Worm (Caenorhabditis elegans) whole organism, young adult: ENCODE data around the gene F41G4.8.
"Not testable (repeated sequence)": the region's sequence is repeated elsewhere in the genome, so short reads cannot be mapped to it uniquely, and the experiment has no call there.

Source experiments
- B0019.2 ChIP-seq: fragments of 200-800 bp; sonication (Bioruptor generic); conservative IDR thresholded peaks from 2 replicates; pipeline ENCODE4 v1.3.6; 2022; ENCODE audit warnings: missing genetic modification reagents, missing genetic modification characterization, missing compliant biosample characterization
- B0035.1 ChIP-seq: sonication (generic microtip); optimal IDR thresholded peaks from 2 replicates; lab custom pipeline; 2016; ENCODE audit warnings: missing genetic modification characterization, mild to moderate bottlenecking, missing compliant biosample characterization, missing genotype, missing genetic modification reagents
- F37B4.10 ChIP-seq: fragments of 200-800 bp; sonication (Bioruptor generic); IDR thresholded peaks from 2 replicates; pipeline ENCODE4 v1.3.6; 2022; ENCODE audit warnings: missing genetic modification characterization, missing compliant biosample characterization
- F39B2.1 ChIP-seq: fragments of 200-800 bp; sonication (Bioruptor generic); IDR thresholded peaks from 2 replicates; pipeline ENCODE4 v1.3.6; 2022; ENCODE audit warnings: missing genetic modification reagents, missing genetic modification characterization, missing compliant biosample characterization
- F52B5.7 ChIP-seq: sonication (generic microtip); optimal IDR thresholded peaks from 2 replicates; lab custom pipeline; 2016; ENCODE audit warnings: mild to moderate bottlenecking, missing genetic modification characterization, missing compliant biosample characterization
- F55B11.4 ChIP-seq: sonication (generic microtip); optimal IDR thresholded peaks from 2 replicates; lab custom pipeline; 2016; ENCODE audit warnings: missing compliant biosample characterization, missing genetic modification characterization, borderline replicate concordance; ENCODE audit not compliant: insufficient read depth
- F57A8.1 ChIP-seq: fragments of 200-800 bp; sonication (Bioruptor generic); optimal IDR thresholded peaks from 2 replicates; lab custom pipeline; 2018; ENCODE audit warnings: mild to moderate bottlenecking, missing genetic modification characterization, moderate library complexity, missing compliant biosample characterization
- Y56A3A.18 ChIP-seq: fragments of 200-800 bp; sonication (Bioruptor generic); IDR thresholded peaks from 2 replicates; pipeline ENCODE4 v1.3.6; 2022; ENCODE audit warnings: missing genetic modification reagents, missing genetic modification characterization, missing compliant biosample characterization
- ZK185.1 ChIP-seq: sonication (generic microtip); optimal IDR thresholded peaks from 2 replicates; lab custom pipeline; 2016; ENCODE audit warnings: mild to moderate bottlenecking, missing genetic modification characterization, missing compliant biosample characterization; ENCODE audit not compliant: poor library complexity, severe bottlenecking
- akir-1 ChIP-seq: fragments of 200-800 bp; sonication (Bioruptor generic); optimal IDR thresholded peaks from 2 replicates; lab custom pipeline; 2018; ENCODE audit warnings: mild to moderate bottlenecking, missing genetic modification characterization, moderate library complexity, missing compliant biosample characterization
- aptf-2 ChIP-seq: fragments of 200-800 bp; sonication (Bioruptor generic); conservative IDR thresholded peaks from 2 replicates; pipeline ENCODE4 v1.3.6; 2022; ENCODE audit warnings: missing genetic modification reagents, missing genetic modification characterization, missing compliant biosample characterization
- aptf-3 ChIP-seq: fragments of 200-800 bp; sonication (Bioruptor generic); IDR thresholded peaks from 2 replicates; pipeline ENCODE4 v1.3.6; 2022; ENCODE audit warnings: missing genetic modification characterization, missing compliant biosample characterization
- athp-1 ChIP-seq: sonication (generic microtip); optimal IDR thresholded peaks from 2 replicates; lab custom pipeline; 2017; ENCODE audit warnings: mild to moderate bottlenecking, missing genetic modification characterization, missing compliant biosample characterization
- attf-5 ChIP-seq: fragments of 200-800 bp; sonication (Bioruptor generic); optimal IDR thresholded peaks from 2 replicates; lab custom pipeline; 2018; ENCODE audit warnings: mild to moderate bottlenecking, missing genetic modification characterization, missing compliant biosample characterization
- attf-6 ChIP-seq: fragments of 200-800 bp; sonication (Bioruptor generic); IDR thresholded peaks from 2 replicates; pipeline ENCODE4 v1.3.6; 2022; ENCODE audit warnings: missing genetic modification reagents, missing genetic modification characterization, missing compliant biosample characterization
- ceh-58 ChIP-seq: fragments of 200-800 bp; sonication (Bioruptor generic); IDR thresholded peaks from 2 replicates; pipeline ENCODE4 v1.3.6; 2022; ENCODE audit warnings: missing genetic modification characterization, missing compliant biosample characterization
- die-1 ChIP-seq: sonication (generic microtip); optimal IDR thresholded peaks from 2 replicates; lab custom pipeline; 2016; ENCODE audit warnings: missing genotype, mild to moderate bottlenecking, missing genetic modification characterization, missing compliant biosample characterization
- egl-18 ChIP-seq: fragments of 200-800 bp; sonication (Bioruptor generic); IDR thresholded peaks from 2 replicates; pipeline ENCODE4 v1.3.6; 2022; ENCODE audit warnings: missing genetic modification reagents, missing genetic modification characterization, missing compliant biosample characterization
- egrh-3 ChIP-seq: fragments of 200-800 bp; sonication (Bioruptor generic); IDR thresholded peaks from 2 replicates; pipeline ENCODE4 v1.3.6; 2022; ENCODE audit warnings: missing genetic modification reagents, missing genetic modification characterization, missing compliant biosample characterization
- ekl-4 ChIP-seq: fragments of 200-800 bp; sonication (Bioruptor generic); IDR thresholded peaks from 2 replicates; pipeline ENCODE4 v1.3.6; 2022; ENCODE audit warnings: missing genetic modification reagents, missing genetic modification characterization, missing compliant biosample characterization
- hlh-12 ChIP-seq: sonication (generic microtip); optimal IDR thresholded peaks from 2 replicates; lab custom pipeline; 2016; ENCODE audit warnings: missing genetic modification characterization, missing compliant biosample characterization
- hmg-1.2 ChIP-seq: fragments of 200-800 bp; sonication (Bioruptor generic); IDR thresholded peaks from 2 replicates; pipeline ENCODE4 v1.3.6; 2022; ENCODE audit warnings: missing genetic modification reagents, missing genetic modification characterization, missing compliant biosample characterization
- hrde-1 ChIP-seq: sonication (generic microtip); optimal IDR thresholded peaks from 2 replicates; lab custom pipeline; 2016; ENCODE audit warnings: missing genetic modification characterization, mild to moderate bottlenecking, missing compliant biosample characterization, moderate library complexity, missing genotype, missing genetic modification reagents, borderline replicate concordance
- hsf-1 ChIP-seq: fragments of 200-800 bp; sonication (Bioruptor generic); IDR thresholded peaks from 2 replicates; pipeline ENCODE4 v1.3.6; 2022; ENCODE audit warnings: missing genetic modification reagents, missing genetic modification characterization, missing compliant biosample characterization
- lin-26 ChIP-seq: fragments of 200-800 bp; sonication (Bioruptor generic); IDR thresholded peaks from 2 replicates; pipeline ENCODE4 v1.3.6; 2022; ENCODE audit warnings: missing genetic modification reagents, missing genetic modification characterization, missing compliant biosample characterization
- lir-1 ChIP-seq: fragments of 200-800 bp; sonication (Bioruptor generic); conservative IDR thresholded peaks from 2 replicates; pipeline ENCODE4 v1.3.6; 2022; ENCODE audit warnings: missing genetic modification reagents, missing genetic modification characterization, missing compliant biosample characterization
- pbrm-1 ChIP-seq: fragments of 200-800 bp; sonication (Bioruptor generic); IDR thresholded peaks from 2 replicates; pipeline ENCODE4 v1.3.6; 2022; ENCODE audit warnings: missing genetic modification reagents, missing genetic modification characterization, missing compliant biosample characterization
- repo-1 ChIP-seq: sonication (generic microtip); optimal IDR thresholded peaks from 2 replicates; lab custom pipeline; 2017; ENCODE audit warnings: mild to moderate bottlenecking, missing genetic modification characterization, missing compliant biosample characterization
- rpc-1 ChIP-seq, 2 experiments: fragments of 150-350 bp in 1 of 2; sonication (generic microtip) in 1 of 2; optimal IDR thresholded peaks; 2 replicates each; lab custom pipeline; 2014 to 2018; ENCODE audit warnings: missing biosample characterization in 1 of 2, missing genetic modification characterization in 1 of 2, missing genetic modification reagents in 1 of 2, missing genotype in 1 of 2
- sea-2 ChIP-seq: fragments of 200-800 bp; sonication (Bioruptor generic); IDR thresholded peaks from 2 replicates; pipeline ENCODE4 v1.3.6; 2022; ENCODE audit warnings: missing genetic modification characterization, missing compliant biosample characterization
- snpc-4 ChIP-seq, 5 experiments: fragments of 150-350 bp in 1 of 5; sonication (generic microtip) in 4 of 5; optimal IDR thresholded peaks; 2 replicates each; lab custom pipeline; 2014 to 2018; ENCODE audit warnings: missing genetic modification characterization in 5 of 5, missing biosample characterization in 3 of 5, antibody characterized with exemption in 2 of 5, mild to moderate bottlenecking in 2 of 5, missing compliant biosample characterization in 2 of 5, missing genotype in 2 of 5, moderate library complexity in 2 of 5, missing genetic modification reagents in 1 of 5
- sptf-2 ChIP-seq: fragments of 200-800 bp; sonication (Bioruptor generic); optimal IDR thresholded peaks from 2 replicates; lab custom pipeline; 2018; ENCODE audit warnings: mild to moderate bottlenecking, missing genetic modification characterization, missing compliant biosample characterization
- unc-62 ChIP-seq: fragments of 150-350 bp; optimal IDR thresholded peaks from 2 replicates; lab custom pipeline; 2014; ENCODE audit warnings: missing biosample characterization, missing genetic modification reagents, missing genetic modification characterization
- zfh-2 ChIP-seq: fragments of 200-800 bp; sonication (Bioruptor generic); conservative IDR thresholded peaks from 2 replicates; pipeline ENCODE4 v1.3.6; 2022; ENCODE audit warnings: missing genetic modification reagents, missing genetic modification characterization, missing compliant biosample characterization
- zim-3 ChIP-seq: sonication (generic microtip); optimal IDR thresholded peaks from 2 replicates; lab custom pipeline; 2017; ENCODE audit warnings: mild to moderate bottlenecking, missing genetic modification characterization, moderate library complexity, missing compliant biosample characterization

Gene F41G4.8

ce11 chrX:16836304-16836703, 8.5 kb downstream of the F41G4.8 start, which contains the start of gene F41G4.7:
TSS of gene F41G4.7 (minus strand) at chrX:16836404.
- no peak for TF ChIP-seq sptf-2 (GFP tag; lab: Kevin White, UChicago)
- TF ChIP-seq F39B2.1 (GFP tag; lab: Robert Waterston, UW): no peak
- TF ChIP-seq unc-62 (GFP tag; lab: Kevin White, UChicago): no peak
- no peak for TF ChIP-seq hsf-1 (GFP tag; lab: Robert Waterston, UW)
- TF ChIP-seq aptf-2 (GFP tag; lab: Robert Waterston, UW): no peak
- TF ChIP-seq B0035.1 (tag; lab: Kevin White, UChicago): no peak
- TF ChIP-seq hmg-1.2 (GFP tag; lab: Robert Waterston, UW): no peak
- TF ChIP-seq hlh-12 (tag; lab: Kevin White, UChicago): no peak
- TF ChIP-seq attf-5 (GFP tag; lab: Kevin White, UChicago): no peak
- no peak for TF ChIP-seq athp-1 (tag; lab: Kevin White, UChicago)
- no peak for TF ChIP-seq F37B4.10 (GFP tag; lab: Robert Waterston, UW)
- TF ChIP-seq zim-3 (tag; lab: Kevin White, UChicago): no peak
- no peak for TF ChIP-seq attf-6
- no peak for TF ChIP-seq ekl-4 (GFP tag; lab: Robert Waterston, UW)
- TF ChIP-seq sea-2: no peak
- TF ChIP-seq ZK185.1 (tag; lab: Kevin White, UChicago): no peak

DNA sequence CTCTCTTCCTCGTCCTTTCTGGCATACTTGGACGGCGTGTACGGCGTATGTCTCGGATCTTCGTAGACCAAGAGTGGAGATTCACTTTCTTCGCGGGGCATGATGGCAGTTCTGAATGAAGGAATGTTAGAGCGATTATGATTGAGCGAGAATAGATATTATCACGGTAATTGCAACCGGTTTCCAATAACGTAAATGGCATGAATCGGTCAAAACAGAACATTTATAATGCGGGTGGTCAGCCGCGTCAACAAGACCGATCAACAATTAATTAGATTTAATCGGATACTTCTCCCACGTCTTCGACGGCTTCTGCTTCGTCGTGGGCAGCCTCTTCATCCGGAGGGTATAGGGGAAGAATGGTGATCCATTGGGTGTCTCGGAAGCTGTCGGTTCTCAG, 10.1 kb downstream of the F41G4.8 start, which contains the start of gene F41G4.13:
TSS of gene F41G4.13 (minus strand) at position 101 of the 400 bp plus-strand sequence.
- TF ChIP-seq die-1 (tag; lab: Kevin White, UChicago); F57A8.1 (GFP tag; lab: Kevin White, UChicago); rpc-1 (optimal IDR thresholded peaks at IDR 0.05; lab: Kevin White, UChicago); rpc-1 (tag; optimal IDR thresholded peaks at IDR 0.05; lab: Kevin White, UChicago): not testable (repeated sequence)
- TF ChIP-seq, all 124 proteins: peak for 0; not testable (repeated sequence) for 124

DNA sequence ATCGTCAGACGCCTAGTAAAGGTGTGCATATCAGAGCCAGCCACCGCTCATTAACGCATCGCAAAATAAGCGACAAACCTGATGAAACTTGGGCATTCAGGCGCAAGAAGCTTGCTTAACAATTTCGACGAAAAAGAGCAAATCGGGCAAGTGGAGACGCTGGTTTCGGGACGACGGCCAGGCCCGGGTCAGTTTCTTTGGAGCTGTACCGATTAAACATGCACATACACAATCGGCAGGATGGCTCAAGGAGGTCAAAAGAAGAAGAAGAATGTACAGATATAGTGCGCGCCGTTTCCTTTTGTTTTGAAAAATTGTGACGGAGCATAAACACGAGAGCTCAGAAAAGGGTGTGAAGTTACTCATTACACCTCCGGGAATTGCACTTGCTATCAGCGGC, 18.3 kb downstream of the F41G4.8 start:
- no peak for TF ChIP-seq ceh-58 (GFP tag; lab: Robert Waterston, UW)
- TF ChIP-seq lir-1: no peak
- no peak for TF ChIP-seq Y56A3A.18 (GFP tag; lab: Robert Waterston, UW)
- TF ChIP-seq hlh-12 (tag; lab: Kevin White, UChicago): no peak
- no peak for TF ChIP-seq pbrm-1
- TF ChIP-seq aptf-3 (GFP tag; lab: Robert Waterston, UW): no peak
- no peak for TF ChIP-seq B0019.2
- TF ChIP-seq egrh-3 (GFP tag; lab: Robert Waterston, UW): no peak
- no peak for TF ChIP-seq snpc-4 (GFP tag; optimal IDR thresholded peaks at IDR 0.05; lab: Kevin White, UChicago)
- TF ChIP-seq snpc-4 (tag; optimal IDR thresholded peaks at IDR 0.05; lab: Kevin White, UChicago): no peak
- TF ChIP-seq egl-18 (GFP tag; lab: Robert Waterston, UW): no peak
- no peak for TF ChIP-seq zfh-2 (GFP tag; lab: Robert Waterston, UW)
- TF ChIP-seq sptf-2 (GFP tag; lab: Kevin White, UChicago): no peak
- TF ChIP-seq F52B5.7 (tag; lab: Kevin White, UChicago): no peak
- no peak for TF ChIP-seq F37B4.10 (GFP tag; lab: Robert Waterston, UW)
- TF ChIP-seq akir-1 (GFP tag; lab: Kevin White, UChicago): no peak
- TF ChIP-seq F55B11.4 (tag; lab: Kevin White, UChicago): no peak
- no peak for TF ChIP-seq repo-1 (tag; lab: Kevin White, UChicago)
- TF ChIP-seq hrde-1 (tag; lab: Kevin White, UChicago): no peak
- TF ChIP-seq lin-26: no peak
